Worm (Caenorhabditis elegans) whole organism, mixed stage, embryonic: Measurements from ENCODE around the gene glb-15.

Experiments
- M03D4.4 ChIP-seq: sonication (generic microtip); optimal IDR thresholded peaks from 2 replicates; lab custom pipeline; 2017; ENCODE audit warnings: mild to moderate bottlenecking, missing genetic modification characterization, missing compliant biosample characterization
- bed-3 ChIP-seq: fragments of 200-800 bp; sonication (Bioruptor generic); optimal IDR thresholded peaks from 3 replicates; lab custom pipeline; 2018; ENCODE audit warnings: mild to moderate bottlenecking, missing genetic modification characterization, moderate library complexity, missing compliant biosample characterization
- blmp-1 ChIP-seq: fragments of 150-350 bp; optimal IDR thresholded peaks from 2 replicates; lab custom pipeline; 2014; ENCODE audit warnings: missing biosample characterization, missing genetic modification characterization
- ceh-39 ChIP-seq: fragments of 150-350 bp; optimal IDR thresholded peaks from 2 replicates; lab custom pipeline; 2014; ENCODE audit warnings: missing biosample characterization, missing genetic modification characterization
- ceh-43 ChIP-seq: fragments of 200-800 bp; sonication (Bioruptor generic); optimal IDR thresholded peaks from 2 replicates; lab custom pipeline; 2018; ENCODE audit warnings: mild to moderate bottlenecking, missing genetic modification characterization, moderate library complexity, missing compliant biosample characterization
- ces-1 ChIP-seq: fragments of 150-350 bp; optimal IDR thresholded peaks from 2 replicates; lab custom pipeline; 2014; ENCODE audit warnings: missing biosample characterization, missing genetic modification reagents, missing genetic modification characterization
- cnd-1 ChIP-seq: fragments of 200-800 bp; sonication (Bioruptor generic); optimal IDR thresholded peaks from 2 replicates; lab custom pipeline; 2018; ENCODE audit warnings: mild to moderate bottlenecking, missing genetic modification characterization, missing compliant biosample characterization
- drap-1 ChIP-seq: fragments of 200-800 bp; sonication (Bioruptor generic); optimal IDR thresholded peaks from 3 replicates; lab custom pipeline; 2018; ENCODE audit warnings: mild to moderate bottlenecking, missing genetic modification characterization, missing compliant biosample characterization
- elt-1 ChIP-seq: sonication (generic microtip); optimal IDR thresholded peaks from 2 replicates; lab custom pipeline; 2017; ENCODE audit warnings: missing genetic modification characterization, mild to moderate bottlenecking, missing compliant biosample characterization, antibody characterized with exemption, moderate library complexity, borderline replicate concordance; ENCODE audit not compliant: insufficient read depth
- elt-3 ChIP-seq: fragments of 150-350 bp; optimal IDR thresholded peaks from 2 replicates; lab custom pipeline; 2014; ENCODE audit warnings: missing biosample characterization, missing genetic modification characterization
- flh-1 ChIP-seq: fragments of 200-800 bp; sonication (Bioruptor generic); optimal IDR thresholded peaks from 2 replicates; lab custom pipeline; 2018; ENCODE audit warnings: mild to moderate bottlenecking, missing genetic modification characterization, moderate library complexity, missing compliant biosample characterization
- ham-2 ChIP-seq: fragments of 200-800 bp; sonication (Bioruptor generic); optimal IDR thresholded peaks from 2 replicates; lab custom pipeline; 2018; ENCODE audit warnings: mild to moderate bottlenecking, missing genetic modification characterization, missing compliant biosample characterization
- hlh-1 ChIP-seq: fragments of 150-350 bp; optimal IDR thresholded peaks from 2 replicates; lab custom pipeline; 2014; ENCODE audit warnings: missing biosample characterization, missing genetic modification reagents, missing genetic modification characterization
- lin-13 ChIP-seq: fragments of 150-350 bp; optimal IDR thresholded peaks from 2 replicates; lab custom pipeline; 2014; ENCODE audit warnings: missing biosample characterization, missing genetic modification characterization
- lsy-2 ChIP-seq: fragments of 150-350 bp; optimal IDR thresholded peaks from 2 replicates; lab custom pipeline; 2014; ENCODE audit warnings: missing biosample characterization, missing genetic modification characterization
- mab-5 ChIP-seq: fragments of 150-350 bp; optimal IDR thresholded peaks from 2 replicates; lab custom pipeline; 2014; ENCODE audit warnings: missing biosample characterization, missing genetic modification characterization
- mls-2 ChIP-seq: sonication (generic microtip); optimal IDR thresholded peaks from 2 replicates; lab custom pipeline; 2016; ENCODE audit warnings: mild to moderate bottlenecking, missing genetic modification characterization, moderate library complexity, missing compliant biosample characterization
- nhr-12 ChIP-seq: fragments of 150-350 bp; optimal IDR thresholded peaks from 2 replicates; lab custom pipeline; 2014; ENCODE audit warnings: missing biosample characterization, missing genetic modification characterization
- nhr-2 ChIP-seq: fragments of 150-350 bp; optimal IDR thresholded peaks from 2 replicates; lab custom pipeline; 2014; ENCODE audit warnings: missing biosample characterization, missing genetic modification characterization
- nhr-237 ChIP-seq: fragments of 150-350 bp; optimal IDR thresholded peaks from 2 replicates; lab custom pipeline; 2014; ENCODE audit warnings: missing biosample characterization, missing genetic modification characterization
- nhr-28 ChIP-seq: fragments of 150-350 bp; optimal IDR thresholded peaks from 2 replicates; lab custom pipeline; 2014; ENCODE audit warnings: missing biosample characterization, missing genetic modification characterization
- nhr-76 ChIP-seq: sonication (generic microtip); optimal IDR thresholded peaks from 2 replicates; lab custom pipeline; 2017; ENCODE audit warnings: missing biosample characterization, missing genetic modification characterization
- pha-4 ChIP-seq: fragments of 150-350 bp; optimal IDR thresholded peaks from 2 replicates; lab custom pipeline; 2018; ENCODE audit warnings: missing biosample characterization, missing genetic modification reagents, missing genetic modification characterization
- sem-2 ChIP-seq: fragments of 200-800 bp; sonication (Bioruptor generic); optimal IDR thresholded peaks from 2 replicates; lab custom pipeline; 2018; ENCODE audit warnings: mild to moderate bottlenecking, missing genetic modification characterization, missing compliant biosample characterization
- snpc-4 ChIP-seq: fragments of 150-350 bp; optimal IDR thresholded peaks from 2 replicates; lab custom pipeline; 2014; ENCODE audit warnings: missing biosample characterization, missing genetic modification characterization
- sptf-1 ChIP-seq: sonication (generic microtip); optimal IDR thresholded peaks from 2 replicates; lab custom pipeline; 2017; ENCODE audit warnings: mild to moderate bottlenecking, missing genetic modification characterization, moderate library complexity, missing compliant biosample characterization
- tbx-8 ChIP-seq: fragments of 200-800 bp; sonication (Bioruptor generic); optimal IDR thresholded peaks from 2 replicates; lab custom pipeline; 2018; ENCODE audit warnings: mild to moderate bottlenecking, missing genetic modification characterization, moderate library complexity, missing compliant biosample characterization
- unc-120 ChIP-seq: sonication (generic microtip); optimal IDR thresholded peaks from 2 replicates; lab custom pipeline; 2017; ENCODE audit warnings: missing genetic modification characterization, missing compliant biosample characterization; ENCODE audit not compliant: poor library complexity, severe bottlenecking
- unc-39 ChIP-seq: fragments of 150-350 bp; optimal IDR thresholded peaks from 2 replicates; lab custom pipeline; 2014; ENCODE audit warnings: missing biosample characterization, missing genetic modification characterization
- zip-8 ChIP-seq: fragments of 150-350 bp; optimal IDR thresholded peaks from 2 replicates; lab custom pipeline; 2014; ENCODE audit warnings: missing biosample characterization, missing genetic modification characterization
- ztf-11 ChIP-seq: fragments of 150-350 bp; optimal IDR thresholded peaks from 2 replicates; lab custom pipeline; 2014; ENCODE audit warnings: missing biosample characterization, missing genetic modification characterization

The glb-15 gene

ce11 chrV:11593888-11594287, 24.2 kb downstream of the glb-15 start:
- TF ChIP-seq ztf-11 (tag; lab: Kevin White, UChicago): no peak
- no peak for TF ChIP-seq elt-3
- TF ChIP-seq M03D4.4: no peak
- no peak for TF ChIP-seq nhr-76 (tag; lab: Kevin White, UChicago)
- TF ChIP-seq ham-2: no peak
- no peak for TF ChIP-seq unc-120
- TF ChIP-seq mls-2: no peak
- no peak for TF ChIP-seq ceh-39 (tag; lab: Kevin White, UChicago)
- TF ChIP-seq zip-8 (tag; lab: Kevin White, UChicago): no peak
- TF ChIP-seq nhr-12 (tag; lab: Kevin White, UChicago): no peak
- no peak for TF ChIP-seq pha-4 (tag; lab: Kevin White, UChicago)
- no peak for TF ChIP-seq hlh-1
- TF ChIP-seq sptf-1 (tag; lab: Kevin White, UChicago): no peak
- no peak for TF ChIP-seq lsy-2 (tag; lab: Kevin White, UChicago)
- TF ChIP-seq ces-1 (GFP tag; lab: Kevin White, UChicago): no peak
- TF ChIP-seq lin-13 (tag; lab: Kevin White, UChicago): no peak
- TF ChIP-seq, all 35 proteins: peak for 0

- no peak for TF ChIP-seq unc-39 (tag; lab: Kevin White, UChicago)
- TF ChIP-seq lin-13 (tag; lab: Kevin White, UChicago): no peak
- no peak for TF ChIP-seq M03D4.4
- TF ChIP-seq nhr-2 (tag; lab: Kevin White, UChicago): no peak
- TF ChIP-seq nhr-28: no peak
- TF ChIP-seq flh-1 (GFP tag; lab: Kevin White, UChicago): no peak
- no peak for TF ChIP-seq hlh-1
- no peak for TF ChIP-seq ham-2
- no peak for TF ChIP-seq ces-1 (GFP tag; lab: Kevin White, UChicago)
- no peak for TF ChIP-seq lsy-2 (tag; lab: Kevin White, UChicago)
- no peak for TF ChIP-seq sem-2 (GFP tag; lab: Kevin White, UChicago)
- TF ChIP-seq nhr-76 (tag; lab: Kevin White, UChicago): no peak
- TF ChIP-seq pha-4 (tag; lab: Kevin White, UChicago): no peak
- TF ChIP-seq tbx-8 (GFP tag; lab: Kevin White, UChicago): no peak
- TF ChIP-seq, all 35 proteins: peak for 0
These were observed 24.6 kb downstream of the glb-15 start, which contains the start of gene srx-80 for ce11 chrV:11593427-11593826. srx-80 (plus strand) TSS chrV:11593727.

ce11 chrV:11589433-11589832, 28.6 kb downstream of the glb-15 start, which contains the start of gene srx-82:
srx-82 (plus strand) TSS chrV:11589733.
- no peak for TF ChIP-seq flh-1 (GFP tag; lab: Kevin White, UChicago)
- TF ChIP-seq bed-3 (GFP tag; lab: Kevin White, UChicago): no peak
- no peak for TF ChIP-seq nhr-28
- TF ChIP-seq M03D4.4: no peak
- TF ChIP-seq unc-120: no peak
- TF ChIP-seq snpc-4 (tag; lab: Kevin White, UChicago): no peak
- no peak for TF ChIP-seq nhr-237

- TF ChIP-seq nhr-237 (no peak), tbx-8 (GFP tag; lab: Kevin White, UChicago) (no peak), nhr-12 (tag; lab: Kevin White, UChicago) (no peak), elt-3 (no peak), drap-1 (GFP tag; lab: Kevin White, UChicago) (no peak), cnd-1 (tag; lab: Kevin White, UChicago) (no peak), mls-2 (no peak), pha-4 (tag; lab: Kevin White, UChicago) (no peak), unc-120 (no peak), lin-13 (tag; lab: Kevin White, UChicago) (no peak), nhr-76 (tag; lab: Kevin White, UChicago) (no peak), ham-2 (no peak), unc-39 (tag; lab: Kevin White, UChicago) (no peak), zip-8 (tag; lab: Kevin White, UChicago) (no peak), nhr-2 (tag; lab: Kevin White, UChicago) (no peak), elt-1 (no peak), ceh-43 (no peak), flh-1 (GFP tag; lab: Kevin White, UChicago) (no peak), snpc-4 (tag; lab: Kevin White, UChicago) (no peak)
These were observed 33.0 kb downstream of the glb-15 start for ce11 chrV:11585122-11585521.

ce11 chrV:11583212-11583611, 34.9 kb downstream of the glb-15 start, which contains the start of gene srx-88:
srx-88 (plus strand) TSS chrV:11583512.
- TF ChIP-seq snpc-4 (tag; lab: Kevin White, UChicago): no peak
- no peak for TF ChIP-seq drap-1 (GFP tag; lab: Kevin White, UChicago)
- no peak for TF ChIP-seq cnd-1 (tag; lab: Kevin White, UChicago)
- TF ChIP-seq mab-5 (tag; lab: Kevin White, UChicago): no peak
- no peak for TF ChIP-seq hlh-1
- TF ChIP-seq pha-4 (tag; lab: Kevin White, UChicago): no peak
- TF ChIP-seq mls-2: no peak
- TF ChIP-seq unc-39 (tag; lab: Kevin White, UChicago): no peak
- no peak for TF ChIP-seq M03D4.4
- no peak for TF ChIP-seq sem-2 (GFP tag; lab: Kevin White, UChicago)
- no peak for TF ChIP-seq nhr-237
- TF ChIP-seq nhr-2 (tag; lab: Kevin White, UChicago): no peak
- no peak for TF ChIP-seq lin-13 (tag; lab: Kevin White, UChicago)
- no peak for TF ChIP-seq blmp-1 (tag; lab: Kevin White, UChicago)
